Worm (Caenorhabditis elegans) whole organism, L3 larva: ENCODE results near the gene secs-1.

Experiments used
- R02D3.7 ChIP-seq: fragments of 150-350 bp; optimal IDR thresholded peaks from 2 replicates; lab custom pipeline; 2014; ENCODE audit warnings: missing biosample characterization, missing genetic modification characterization
- aly-2 ChIP-seq: fragments of 150-350 bp; optimal IDR thresholded peaks from 2 replicates; lab custom pipeline; 2014; ENCODE audit warnings: missing biosample characterization, missing genetic modification characterization
- ama-1 ChIP-seq: fragments of 150-350 bp; optimal IDR thresholded peaks from 2 replicates; lab custom pipeline; 2018
- ceh-16 ChIP-seq: sonication (generic microtip); optimal IDR thresholded peaks from 2 replicates; lab custom pipeline; 2017; ENCODE audit warnings: missing biosample characterization, missing genetic modification characterization
- ceh-28 ChIP-seq: fragments of 150-350 bp; optimal IDR thresholded peaks from 2 replicates; lab custom pipeline; 2014; ENCODE audit warnings: missing biosample characterization, missing genetic modification reagents, missing genetic modification characterization
- ceh-82 ChIP-seq: fragments of 150-350 bp; optimal IDR thresholded peaks from 2 replicates; lab custom pipeline; 2014; ENCODE audit warnings: missing biosample characterization, missing genetic modification characterization
- ceh-9 ChIP-seq: sonication (generic microtip); optimal IDR thresholded peaks from 2 replicates; lab custom pipeline; 2018; ENCODE audit warnings: missing biosample characterization, missing genetic modification characterization
- elt-1 ChIP-seq: fragments of 150-350 bp; optimal IDR thresholded peaks from 2 replicates; lab custom pipeline; 2014; ENCODE audit warnings: missing biosample characterization, missing genetic modification characterization
- elt-2 ChIP-seq: sonication (generic microtip); optimal IDR thresholded peaks from 2 replicates; lab custom pipeline; 2016; ENCODE audit warnings: missing genetic modification reagents, mild to moderate bottlenecking, missing genetic modification characterization, missing compliant biosample characterization
- elt-3 ChIP-seq, 3 experiments: fragments of 150-350 bp in 1 of 3; sonication (generic microtip) in 2 of 3; optimal IDR thresholded peaks; 2 replicates in 2 of 3; 4 replicates in 1 of 3; lab custom pipeline; 2014 to 2017; ENCODE audit warnings: missing biosample characterization in 3 of 3, missing genetic modification characterization in 3 of 3
- eor-1 ChIP-seq, 2 experiments: fragments of 150-350 bp; optimal IDR thresholded peaks; 2 replicates each; lab custom pipeline; 2014 to 2018; ENCODE audit warnings: missing biosample characterization in 2 of 2, missing genetic modification characterization in 2 of 2
- fkh-10 ChIP-seq: sonication (generic microtip); optimal IDR thresholded peaks from 2 replicates; lab custom pipeline; 2017; ENCODE audit warnings: missing biosample characterization, missing genetic modification reagents, missing genetic modification characterization
- fkh-2 ChIP-seq: fragments of 150-350 bp; optimal IDR thresholded peaks from 2 replicates; lab custom pipeline; 2014; ENCODE audit warnings: missing biosample characterization, missing genetic modification reagents, missing genetic modification characterization
- fos-1 ChIP-seq: fragments of 150-350 bp; optimal IDR thresholded peaks from 2 replicates; lab custom pipeline; 2014; ENCODE audit warnings: missing biosample characterization, missing genetic modification characterization
- hmg-11 ChIP-seq: sonication (generic microtip); optimal IDR thresholded peaks from 2 replicates; lab custom pipeline; 2016; ENCODE audit warnings: missing genetic modification characterization, missing compliant biosample characterization
- jun-1 ChIP-seq: fragments of 150-350 bp; optimal IDR thresholded peaks from 2 replicates; lab custom pipeline; 2014; ENCODE audit warnings: missing biosample characterization, missing genetic modification reagents, missing genetic modification characterization
- lin-15B ChIP-seq: fragments of 150-350 bp; optimal IDR thresholded peaks from 2 replicates; lab custom pipeline; 2014; ENCODE audit warnings: missing biosample characterization, missing genetic modification characterization
- lin-39 ChIP-seq: fragments of 150-350 bp; optimal IDR thresholded peaks from 2 replicates; lab custom pipeline; 2018; ENCODE audit warnings: missing biosample characterization, missing genetic modification reagents, missing genetic modification characterization
- lsy-12 ChIP-seq: sonication (generic microtip); optimal IDR thresholded peaks from 2 replicates; lab custom pipeline; 2016; ENCODE audit warnings: mild to moderate bottlenecking, missing genetic modification characterization, missing compliant biosample characterization
- mdl-1 ChIP-seq: fragments of 150-350 bp; optimal IDR thresholded peaks from 2 replicates; lab custom pipeline; 2014; ENCODE audit warnings: missing biosample characterization, missing genetic modification characterization
- mml-1 ChIP-seq: fragments of 150-350 bp; sonication (generic microtip); optimal IDR thresholded peaks from 3 replicates; lab custom pipeline; 2014; ENCODE audit warnings: missing biosample characterization, missing genetic modification characterization
- nhr-11 ChIP-seq: fragments of 150-350 bp; optimal IDR thresholded peaks from 2 replicates; lab custom pipeline; 2014; ENCODE audit warnings: missing biosample characterization, missing genetic modification characterization
- nhr-12 ChIP-seq: fragments of 150-350 bp; optimal IDR thresholded peaks from 2 replicates; lab custom pipeline; 2014; ENCODE audit warnings: missing biosample characterization, missing genetic modification characterization
- nhr-23 ChIP-seq: fragments of 150-350 bp; optimal IDR thresholded peaks from 2 replicates; lab custom pipeline; 2014; ENCODE audit warnings: missing biosample characterization, missing genetic modification reagents, missing genetic modification characterization
- nhr-237 ChIP-seq: fragments of 150-350 bp; optimal IDR thresholded peaks from 2 replicates; lab custom pipeline; 2014; ENCODE audit warnings: missing biosample characterization, missing genetic modification characterization
- nhr-28 ChIP-seq: fragments of 150-350 bp; optimal IDR thresholded peaks from 2 replicates; lab custom pipeline; 2014; ENCODE audit warnings: missing biosample characterization, missing genetic modification characterization
- nhr-43 ChIP-seq: sonication (generic microtip); optimal IDR thresholded peaks from 2 replicates; lab custom pipeline; 2016; ENCODE audit warnings: mild to moderate bottlenecking, missing genetic modification characterization, missing compliant biosample characterization; ENCODE audit not compliant: poor library complexity, severe bottlenecking
- nhr-67 ChIP-seq: fragments of 150-350 bp; optimal IDR thresholded peaks from 2 replicates; lab custom pipeline; 2014; ENCODE audit warnings: missing biosample characterization, missing genetic modification characterization
- nhr-76 ChIP-seq: fragments of 150-350 bp; sonication (generic microtip); optimal IDR thresholded peaks from 5 replicates; lab custom pipeline; 2014; ENCODE audit warnings: missing biosample characterization, missing genetic modification characterization
- nhr-77 ChIP-seq: fragments of 150-350 bp; optimal IDR thresholded peaks from 2 replicates; lab custom pipeline; 2014; ENCODE audit warnings: missing biosample characterization, missing genetic modification characterization
- pha-4 ChIP-seq: fragments of 150-350 bp; optimal IDR thresholded peaks from 2 replicates; lab custom pipeline; 2014; ENCODE audit warnings: missing biosample characterization, missing genetic modification reagents, missing genetic modification characterization
- pqm-1 ChIP-seq: fragments of 150-350 bp; optimal IDR thresholded peaks from 2 replicates; lab custom pipeline; 2017; ENCODE audit warnings: missing biosample characterization, missing genetic modification characterization, inconsistent platforms
- sea-2 ChIP-seq: fragments of 150-350 bp; sonication (generic microtip); optimal IDR thresholded peaks from 4 replicates; lab custom pipeline; 2014; ENCODE audit warnings: missing biosample characterization, missing genetic modification reagents, missing genetic modification characterization
- skn-1 ChIP-seq: fragments of 150-350 bp; optimal IDR thresholded peaks from 2 replicates; lab custom pipeline; 2014; ENCODE audit warnings: missing biosample characterization, missing genetic modification characterization
- tbx-2 ChIP-seq: sonication (generic microtip); optimal IDR thresholded peaks from 2 replicates; lab custom pipeline; 2016; ENCODE audit warnings: mild to moderate bottlenecking, missing genetic modification characterization, missing compliant biosample characterization
- unc-39 ChIP-seq: sonication (generic microtip); optimal IDR thresholded peaks from 4 replicates; lab custom pipeline; 2017; ENCODE audit warnings: missing biosample characterization, missing genetic modification characterization
- unc-62 ChIP-seq: fragments of 150-350 bp; sonication (generic microtip); optimal IDR thresholded peaks from 4 replicates; lab custom pipeline; 2014; ENCODE audit warnings: missing biosample characterization, missing genetic modification reagents, missing genetic modification characterization
- zag-1 ChIP-seq: fragments of 150-350 bp; optimal IDR thresholded peaks from 2 replicates; lab custom pipeline; 2014; ENCODE audit warnings: missing biosample characterization, missing genetic modification characterization
- ztf-4 ChIP-seq: fragments of 150-350 bp; optimal IDR thresholded peaks from 2 replicates; lab custom pipeline; 2014; ENCODE audit warnings: missing biosample characterization, missing genetic modification characterization

Gene secs-1

ce11 chrV:10784011-10784410, 20.3 kb downstream of the secs-1 start, which contains the start of gene D1054.8:
D1054.8 (plus strand) TSS chrV:10784311.
- TF ChIP-seq jun-1 (no peak), nhr-77 (tag; lab: Kevin White, UChicago) (no peak), nhr-11 (tag; lab: Kevin White, UChicago) (no peak), elt-1 (tag; lab: Kevin White, UChicago) (no peak), mdl-1 (tag; lab: Kevin White, UChicago) (no peak), pha-4 (tag; lab: Kevin White, UChicago) (peak; percentile 56), nhr-237 (tag; lab: Kevin White, UChicago) (no peak)

- no peak for TF ChIP-seq R02D3.7 (tag; lab: Kevin White, UChicago)
- TF ChIP-seq nhr-11 (tag; lab: Kevin White, UChicago), result no peak
- TF ChIP-seq ceh-28 (tag; lab: Kevin White, UChicago), result peak; percentile 64
- peak; percentile 46 for TF ChIP-seq pha-4 (tag; lab: Kevin White, UChicago)
- TF ChIP-seq ceh-82 (tag; lab: Kevin White, UChicago), result no peak
- TF ChIP-seq fkh-2 (tag; lab: Kevin White, UChicago), result no peak
- no peak for TF ChIP-seq aly-2 (tag; lab: Kevin White, UChicago)
- TF ChIP-seq fos-1 (tag; lab: Kevin White, UChicago), result no peak
- TF ChIP-seq ztf-4, result no peak
- peak; percentile 94 for TF ChIP-seq elt-2 (tag; lab: Kevin White, UChicago)
- no peak for TF ChIP-seq nhr-237 (tag; lab: Kevin White, UChicago)
- no peak for TF ChIP-seq nhr-77 (tag; lab: Kevin White, UChicago)
- no peak for TF ChIP-seq elt-1 (tag; lab: Kevin White, UChicago)
- no peak for TF ChIP-seq fkh-10 (GFP tag; lab: Kevin White, UChicago)
- TF ChIP-seq elt-3 (tag; optimal IDR thresholded peaks at IDR 0.05; lab: Kevin White, UChicago), result no peak
- TF ChIP-seq jun-1, result peak; percentile 80
- TF ChIP-seq unc-39, result no peak
- TF ChIP-seq eor-1 (tag; optimal IDR thresholded peaks at IDR 0.05; lab: Kevin White, UChicago), result no peak
- no peak for TF ChIP-seq sea-2 (GFP tag; lab: Kevin White, UChicago)
- no peak for TF ChIP-seq nhr-76
- no peak for TF ChIP-seq nhr-12
- no peak for TF ChIP-seq nhr-67
- TF ChIP-seq ceh-16, result no peak
- peak; percentile 91 for TF ChIP-seq pqm-1
- no peak for TF ChIP-seq ceh-9
These were observed 27.7 kb downstream of the secs-1 start, which contains the start of gene D1054.5 for ce11 chrV:10776528-10777055. D1054.5 (minus strand) TSS chrV:10776578.

- no peak for TF ChIP-seq sea-2 (GFP tag; lab: Kevin White, UChicago)
- no peak for TF ChIP-seq skn-1 (tag; lab: Kevin White, UChicago)
- TF ChIP-seq unc-62, result no peak
- TF ChIP-seq nhr-237 (tag; lab: Kevin White, UChicago), result no peak
- no peak for TF ChIP-seq hmg-11 (tag; lab: Kevin White, UChicago)
- TF ChIP-seq nhr-67, result no peak
- TF ChIP-seq mdl-1 (tag; lab: Kevin White, UChicago), result no peak
- no peak for TF ChIP-seq nhr-23 (tag; lab: Kevin White, UChicago)
- TF ChIP-seq mml-1 (tag; lab: Kevin White, UChicago), result no peak
- no peak for TF ChIP-seq elt-1 (tag; lab: Kevin White, UChicago)
- TF ChIP-seq unc-39, result no peak
- TF ChIP-seq lin-39 (tag; lab: Kevin White, UChicago), result no peak
- TF ChIP-seq nhr-28, result no peak
- TF ChIP-seq eor-1 (tag; optimal IDR thresholded peaks at IDR 0.05; lab: Kevin White, UChicago), result no peak
- no peak for TF ChIP-seq nhr-12
- no peak for TF ChIP-seq elt-2 (tag; lab: Kevin White, UChicago)
These were observed 31.1 kb downstream of the secs-1 start for ce11 chrV:10773216-10773615.

- TF ChIP-seq ceh-28 (tag; lab: Kevin White, UChicago), result no peak
- no peak for TF ChIP-seq nhr-76
- no peak for TF ChIP-seq lsy-12 (tag; lab: Kevin White, UChicago)
- TF ChIP-seq nhr-43 (tag; lab: Kevin White, UChicago), result no peak
- no peak for TF ChIP-seq elt-3 (tag; optimal IDR thresholded peaks at IDR 0.05; lab: Kevin White, UChicago)
- TF ChIP-seq aly-2 (tag; lab: Kevin White, UChicago), result no peak
- TF ChIP-seq tbx-2 (tag; lab: Kevin White, UChicago), result no peak
- TF ChIP-seq elt-2 (tag; lab: Kevin White, UChicago), result no peak
- no peak for TF ChIP-seq R02D3.7 (tag; lab: Kevin White, UChicago)
- TF ChIP-seq skn-1 (tag; lab: Kevin White, UChicago), result no peak
- TF ChIP-seq ceh-16, result no peak
- no peak for TF ChIP-seq hmg-11 (tag; lab: Kevin White, UChicago)
- TF ChIP-seq zag-1 (tag; lab: Kevin White, UChicago), result no peak
- TF ChIP-seq ztf-4, result no peak
- no peak for TF ChIP-seq ama-1 (lab: Kevin White, UChicago)
- TF ChIP-seq lin-15B (tag; lab: Kevin White, UChicago), result no peak
- TF ChIP-seq nhr-77 (tag; lab: Kevin White, UChicago), result no peak
- TF ChIP-seq sea-2 (GFP tag; lab: Kevin White, UChicago), result no peak
- no peak for TF ChIP-seq nhr-11 (tag; lab: Kevin White, UChicago)
These were observed 32.9 kb downstream of the secs-1 start, which contains the start of gene D1054.3 for ce11 chrV:10771390-10771789. D1054.3 (plus strand) TSS chrV:10771451.
